4 worm cellular contexts compared by ENCODE assay signal in genomic region chrII:7341572-7342303, ce11.
TF ChIP-seq lines count a peak whose summit lies in the region.

No protein-coding gene starts in this region.

TF ChIP-seq in whole organism, L1 larva, 84 proteins besides CTCF, POLR2A, EP300 and RAD21 (continues in another document):
- TF ChIP-seq dpl-1 (GFP tag; optimal IDR thresholded peaks at IDR 0.05; lab: Kevin White, UChicago) (no peak), elt-3 (tag; optimal IDR thresholded peaks at IDR 0.05; lab: Kevin White, UChicago) (peak in 1 of 6 experiments; percentile 55), nhr-85 (tag; lab: Kevin White, UChicago) (peak; percentile 90), grh-1 (GFP tag; IDR thresholded peaks at IDR 0.05; lab: Robert Waterston, UW) (no peak), lin-15B (tag; optimal IDR thresholded peaks at IDR 0.05; lab: Kevin White, UChicago) (no peak), lin-14 (GFP tag; optimal IDR thresholded peaks at IDR 0.05; lab: Kevin White, UChicago) (no peak), unc-130 (tag; optimal IDR thresholded peaks at IDR 0.05; lab: Kevin White, UChicago) (no peak), dsc-1 (tag; optimal IDR thresholded peaks at IDR 0.05; lab: Kevin White, UChicago) (peak; percentile 24), nhr-19 (GFP tag; conservative IDR thresholded peaks at IDR 0.05; lab: Robert Waterston, UW) (peak; percentile 19; the same call in 1 of the 2 replicates), xbp-1 (tag; optimal IDR thresholded peaks at IDR 0.05; lab: Kevin White, UChicago) (no peak), unc-62 (GFP tag; optimal IDR thresholded peaks at IDR 0.05; lab: Kevin White, UChicago) (no peak), nhr-47 (tag; optimal IDR thresholded peaks at IDR 0.05; lab: Kevin White, UChicago) (peak; percentile 19), mdl-1 (tag; optimal IDR thresholded peaks at IDR 0.05; lab: Kevin White, UChicago) (peak in 1 of 2 experiments; percentile 16), nhr-20 (tag; optimal IDR thresholded peaks at IDR 0.05; lab: Kevin White, UChicago) (peak; percentile 41), efl-3 (GFP tag; optimal IDR thresholded peaks at IDR 0.05; lab: Kevin White, UChicago) (no peak), fkh-8 (tag; optimal IDR thresholded peaks at IDR 0.05; lab: Kevin White, UChicago) (peak; percentile 57), ceh-82 (tag; optimal IDR thresholded peaks at IDR 0.05; lab: Kevin White, UChicago) (no peak), nhr-12 (tag; optimal IDR thresholded peaks at IDR 0.05; lab: Kevin White, UChicago) (no peak), nhr-71 (tag; optimal IDR thresholded peaks at IDR 0.05; lab: Kevin White, UChicago) (peak; percentile 19), efl-1 (optimal IDR thresholded peaks at IDR 0.05; lab: Kevin White, UChicago) (no peak), efl-1 (GFP tag; optimal IDR thresholded peaks at IDR 0.05 in 1 of 2; lab: Kevin White, UChicago) (peak in 1 of 2 experiments; percentile 87), blmp-1 (tag; optimal IDR thresholded peaks at IDR 0.05; lab: Kevin White, UChicago) (peak; percentile 60), mep-1 (tag; optimal IDR thresholded peaks at IDR 0.05; lab: Kevin White, UChicago) (no peak)

TF ChIP-seq in whole organism, L2 larva, 48 proteins besides CTCF, POLR2A, EP300 and RAD21:
- TF ChIP-seq sma-9 (GFP tag; optimal IDR thresholded peaks at IDR 0.05; lab: Kevin White, UChicago) (peak; percentile 30), sma-9 (tag; optimal IDR thresholded peaks at IDR 0.05; lab: Kevin White, UChicago) (no peak), nhr-25 (tag; optimal IDR thresholded peaks at IDR 0.05; lab: Kevin White, UChicago) (peak; percentile 10), F13H6.1 (tag; optimal IDR thresholded peaks at IDR 0.05; lab: Kevin White, UChicago) (no peak), crh-2 (tag; optimal IDR thresholded peaks at IDR 0.05; lab: Kevin White, UChicago) (peak; percentile 20), lsy-2 (tag; optimal IDR thresholded peaks at IDR 0.05; lab: Kevin White, UChicago) (peak in 1 of 2 experiments; percentile 16), nhr-11 (tag; optimal IDR thresholded peaks at IDR 0.05; lab: Kevin White, UChicago) (no peak)

TF ChIP-seq in whole organism, L4 larva, 104 proteins besides CTCF, POLR2A, EP300 and RAD21:
- TF ChIP-seq aha-1 (tag; lab: Kevin White, UChicago) (peak; percentile 97), nhr-237 (tag; optimal IDR thresholded peaks at IDR 0.05; lab: Kevin White, UChicago) (no peak), hlh-30 (tag; optimal IDR thresholded peaks at IDR 0.05; lab: Kevin White, UChicago; ENCODE audit: insufficient read depth) (peak; percentile 9), dmd-6 (GFP tag; IDR thresholded peaks at IDR 0.05; lab: Robert Waterston, UW) (peak; percentile 19; the same call in 1 of the 2 replicates), hlh-11 (tag; optimal IDR thresholded peaks at IDR 0.05; lab: Kevin White, UChicago) (peak; percentile 18), Y75B8A.6 (GFP tag; IDR thresholded peaks at IDR 0.05; lab: Robert Waterston, UW) (no peak), unc-62 (GFP tag; optimal IDR thresholded peaks at IDR 0.05 in 1 of 2; lab: Kevin White, UChicago) (peak in 1 of 2 experiments; percentile 26), unc-62 (tag; optimal IDR thresholded peaks at IDR 0.05; lab: Kevin White, UChicago) (no peak), hif-1 (tag; optimal IDR thresholded peaks at IDR 0.05; lab: Kevin White, UChicago) (peak; percentile 55 to 73), dmd-9 (GFP tag; IDR thresholded peaks at IDR 0.05; lab: Robert Waterston, UW) (no peak)

TF ChIP-seq in whole organism, young adult, 124 proteins besides CTCF, POLR2A, EP300 and RAD21:
- peak; percentile 6 for TF ChIP-seq ztf-26 (tag; optimal IDR thresholded peaks at IDR 0.05; lab: Kevin White, UChicago)
- no peak for TF ChIP-seq lin-26 (GFP tag; IDR thresholded peaks at IDR 0.05; lab: Robert Waterston, UW)
